Worm (Caenorhabditis elegans) whole organism, mixed stage, embryonic: ENCODE results near the gene C05D11.8.

Experiments used
- elt-3 ChIP-seq: fragments of 150-350 bp; optimal IDR thresholded peaks from 2 replicates; lab custom pipeline; 2014; ENCODE audit warnings: missing biosample characterization, missing genetic modification characterization
- mep-1 ChIP-seq: fragments of 150-350 bp; optimal IDR thresholded peaks from 2 replicates; lab custom pipeline; 2017; ENCODE audit warnings: missing biosample characterization, missing genetic modification reagents, missing genetic modification characterization, inconsistent platforms
- mls-2 ChIP-seq: sonication (generic microtip); optimal IDR thresholded peaks from 2 replicates; lab custom pipeline; 2016; ENCODE audit warnings: mild to moderate bottlenecking, missing genetic modification characterization, moderate library complexity, missing compliant biosample characterization
- nhr-237 ChIP-seq: fragments of 150-350 bp; optimal IDR thresholded peaks from 2 replicates; lab custom pipeline; 2014; ENCODE audit warnings: missing biosample characterization, missing genetic modification characterization
- nhr-76 ChIP-seq: sonication (generic microtip); optimal IDR thresholded peaks from 2 replicates; lab custom pipeline; 2017; ENCODE audit warnings: missing biosample characterization, missing genetic modification characterization
- snpc-4 ChIP-seq: fragments of 150-350 bp; optimal IDR thresholded peaks from 2 replicates; lab custom pipeline; 2014; ENCODE audit warnings: missing biosample characterization, missing genetic modification characterization
- sptf-1 ChIP-seq: sonication (generic microtip); optimal IDR thresholded peaks from 2 replicates; lab custom pipeline; 2017; ENCODE audit warnings: mild to moderate bottlenecking, missing genetic modification characterization, moderate library complexity, missing compliant biosample characterization
- unc-39 ChIP-seq: fragments of 150-350 bp; optimal IDR thresholded peaks from 2 replicates; lab custom pipeline; 2014; ENCODE audit warnings: missing biosample characterization, missing genetic modification characterization
- ztf-11 ChIP-seq: fragments of 150-350 bp; optimal IDR thresholded peaks from 2 replicates; lab custom pipeline; 2014; ENCODE audit warnings: missing biosample characterization, missing genetic modification characterization

- TF ChIP-seq unc-39 (tag; lab: Kevin White, UChicago), result no peak
- TF ChIP-seq sptf-1 (tag; lab: Kevin White, UChicago), result peak; percentile 28
- TF ChIP-seq snpc-4 (tag; lab: Kevin White, UChicago), result no peak
- no peak for TF ChIP-seq nhr-76 (tag; lab: Kevin White, UChicago)
- no peak for TF ChIP-seq mep-1 (tag; lab: Kevin White, UChicago)
- no peak for TF ChIP-seq ztf-11 (tag; lab: Kevin White, UChicago)
- TF ChIP-seq nhr-237 (tag; lab: Kevin White, UChicago), result no peak
- no peak for TF ChIP-seq mls-2
- no peak for TF ChIP-seq elt-3
These were observed 48.0 kb downstream of the C05D11.8 start, which contains the start of gene C16A3.6 for ce11 chrIII:6379129-6379528.
